Worm (Caenorhabditis elegans) whole organism, late embryonic: Measurements from ENCODE around the gene C08G5.6.

ENCODE experiments used
- ceh-34 ChIP-seq: sonication (generic microtip); optimal IDR thresholded peaks from 2 replicates; lab custom pipeline; 2016; ENCODE audit warnings: mild to moderate bottlenecking, missing genetic modification characterization, missing compliant biosample characterization
- ceh-6 ChIP-seq: fragments of 200-800 bp; sonication (Bioruptor generic); optimal IDR thresholded peaks from 2 replicates; lab custom pipeline; 2018; ENCODE audit warnings: mild to moderate bottlenecking, missing genetic modification characterization, missing compliant biosample characterization
- dve-1 ChIP-seq: sonication (generic microtip); optimal IDR thresholded peaks from 2 replicates; lab custom pipeline; 2017; ENCODE audit warnings: antibody characterized with exemption, mild to moderate bottlenecking, missing genetic modification characterization, missing compliant biosample characterization
- lim-6 ChIP-seq: sonication (generic microtip); optimal IDR thresholded peaks from 2 replicates; lab custom pipeline; 2016; ENCODE audit warnings: missing genetic modification characterization, missing compliant biosample characterization
- nhr-11 ChIP-seq: fragments of 150-350 bp; optimal IDR thresholded peaks from 2 replicates; lab custom pipeline; 2014; ENCODE audit warnings: missing biosample characterization, missing genetic modification characterization
- pag-3 ChIP-seq: sonication (generic microtip); optimal IDR thresholded peaks from 2 replicates; lab custom pipeline; 2016; ENCODE audit warnings: missing compliant biosample characterization, missing genetic modification characterization, borderline replicate concordance
- pat-9 ChIP-seq: fragments of 200-800 bp; sonication (Bioruptor generic); optimal IDR thresholded peaks from 2 replicates; lab custom pipeline; 2018; ENCODE audit warnings: mild to moderate bottlenecking, missing genetic modification characterization, moderate library complexity, missing compliant biosample characterization
- pha-4 ChIP-seq: fragments of 150-350 bp; optimal IDR thresholded peaks from 2 replicates; lab custom pipeline; 2018; ENCODE audit warnings: missing biosample characterization, missing genetic modification reagents, missing genetic modification characterization
- pqm-1 ChIP-seq: sonication (generic microtip); optimal IDR thresholded peaks from 2 replicates; lab custom pipeline; 2016; ENCODE audit warnings: missing genetic modification characterization, missing compliant biosample characterization
- tbx-2 ChIP-seq: sonication (generic microtip); optimal IDR thresholded peaks from 2 replicates; lab custom pipeline; 2016; ENCODE audit warnings: missing genetic modification characterization, missing compliant biosample characterization
- ttx-3 ChIP-seq: sonication (generic microtip); optimal IDR thresholded peaks from 2 replicates; lab custom pipeline; 2016; ENCODE audit warnings: missing genetic modification reagents, missing genetic modification characterization, missing compliant biosample characterization
- unc-42 ChIP-seq: sonication (generic microtip); optimal IDR thresholded peaks from 2 replicates; lab custom pipeline; 2016; ENCODE audit warnings: missing genotype, missing genetic modification characterization, missing compliant biosample characterization
- unc-55 ChIP-seq: sonication (generic microtip); optimal IDR thresholded peaks from 2 replicates; lab custom pipeline; 2017; ENCODE audit warnings: missing biosample characterization, missing genetic modification reagents, missing genetic modification characterization

DNA sequence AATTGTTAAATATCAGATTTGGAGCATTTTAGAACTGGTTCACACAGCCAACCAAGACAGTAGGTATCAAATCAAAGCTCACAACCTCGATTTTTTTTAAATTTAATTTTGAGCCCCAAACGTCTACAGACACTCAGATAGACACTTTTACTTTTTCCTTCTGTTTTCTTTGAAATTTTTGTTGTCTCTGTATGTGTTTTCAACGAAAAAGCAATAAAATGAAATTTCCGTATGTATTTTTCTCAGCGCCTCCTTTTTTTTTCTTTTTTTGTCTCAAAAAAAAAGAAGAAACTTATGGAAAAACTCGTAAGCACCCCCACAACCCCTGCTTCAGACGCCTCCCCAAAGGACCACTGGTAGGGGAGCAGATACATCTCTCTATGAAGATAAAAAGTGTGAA is 3.5 kb downstream of the C08G5.6 start:
- no peak for TF ChIP-seq lim-6 (tag; lab: Kevin White, UChicago)
- TF ChIP-seq ttx-3 (tag; lab: Kevin White, UChicago): no peak
- TF ChIP-seq pat-9 (tag; lab: Kevin White, UChicago): no peak
- no peak for TF ChIP-seq pqm-1 (tag; lab: Kevin White, UChicago)
- no peak for TF ChIP-seq tbx-2 (tag; lab: Kevin White, UChicago)
- TF ChIP-seq pag-3 (tag; lab: Kevin White, UChicago): no peak
- TF ChIP-seq unc-55 (GFP tag; lab: Kevin White, UChicago): no peak
- TF ChIP-seq ceh-34: no peak
- TF ChIP-seq dve-1 (tag; lab: Kevin White, UChicago): no peak
- no peak for TF ChIP-seq ceh-6 (GFP tag; lab: Kevin White, UChicago)
- peak; percentile 35 for TF ChIP-seq unc-42
- TF ChIP-seq pha-4 (tag; lab: Kevin White, UChicago): no peak
- TF ChIP-seq nhr-11 (tag; lab: Kevin White, UChicago): no peak
